Worm (Caenorhabditis elegans) whole organism, L4 larva: ENCODE measurements around the gene prp-19.

ENCODE experiments used
- ZK546.5 ChIP-seq, 2 experiments: sonication (generic microtip); optimal IDR thresholded peaks; 2 replicates each; lab custom pipeline; 2017; ENCODE audit warnings: missing biosample characterization in 2 of 2, missing genetic modification characterization in 2 of 2
- lin-13 ChIP-seq: fragments of 150-350 bp; optimal IDR thresholded peaks from 2 replicates; lab custom pipeline; 2014; ENCODE audit warnings: missing biosample characterization, missing genetic modification reagents, missing genetic modification characterization
- nhr-41 ChIP-seq: fragments of 200-800 bp; sonication (Bioruptor generic); IDR thresholded peaks from 2 replicates; pipeline ENCODE4 v1.3.6; 2022; ENCODE audit warnings: missing genetic modification reagents, missing genetic modification characterization, missing compliant biosample characterization

ce11 chrIII:5159505-5159904 lies 12.3 kb downstream of the prp-19 start, which contains the start of gene T10F2.5:
- TF ChIP-seq ZK546.5 (tag; optimal IDR thresholded peaks at IDR 0.05; lab: Kevin White, UChicago), result no peak
- TF ChIP-seq lin-13, result no peak
- TF ChIP-seq nhr-41 (GFP tag; lab: Robert Waterston, UW), result no peak
